Fruit fly (Drosophila melanogaster) whole organism, larva: ENCODE data around the gene Or85a.

Experiments
- noc ChIP-seq: fragments of 200-800 bp; sonication (Bioruptor generic); optimal IDR thresholded peaks from 3 replicates; lab custom pipeline; 2019; ENCODE audit warnings: missing biosample characterization, mild to moderate bottlenecking, missing genetic modification characterization, moderate library complexity

The Or85a gene

DNA sequence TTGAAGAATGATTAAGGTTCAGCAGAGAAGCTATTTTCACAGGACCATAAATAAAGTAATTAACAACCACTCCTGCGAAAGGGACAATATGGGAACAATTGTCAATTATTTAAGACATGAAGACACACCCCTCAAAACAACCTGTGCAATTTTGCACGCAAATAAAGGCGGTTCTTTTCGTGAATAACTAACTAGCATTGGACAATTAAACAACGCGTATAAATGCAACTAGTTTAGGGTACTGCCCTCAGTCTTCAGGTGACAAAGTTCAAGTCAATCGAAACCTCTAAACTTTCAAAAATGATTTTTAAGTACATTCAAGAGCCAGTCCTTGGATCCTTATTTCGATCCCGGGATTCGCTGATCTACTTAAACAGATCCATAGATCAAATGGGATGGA, at the start of gene Or85a:
Or85a (plus strand) TSS at position 301 of the 400 bp plus-strand sequence.
- TF ChIP-seq noc (tag; lab: Kevin White, UChicago): no peak

DNA sequence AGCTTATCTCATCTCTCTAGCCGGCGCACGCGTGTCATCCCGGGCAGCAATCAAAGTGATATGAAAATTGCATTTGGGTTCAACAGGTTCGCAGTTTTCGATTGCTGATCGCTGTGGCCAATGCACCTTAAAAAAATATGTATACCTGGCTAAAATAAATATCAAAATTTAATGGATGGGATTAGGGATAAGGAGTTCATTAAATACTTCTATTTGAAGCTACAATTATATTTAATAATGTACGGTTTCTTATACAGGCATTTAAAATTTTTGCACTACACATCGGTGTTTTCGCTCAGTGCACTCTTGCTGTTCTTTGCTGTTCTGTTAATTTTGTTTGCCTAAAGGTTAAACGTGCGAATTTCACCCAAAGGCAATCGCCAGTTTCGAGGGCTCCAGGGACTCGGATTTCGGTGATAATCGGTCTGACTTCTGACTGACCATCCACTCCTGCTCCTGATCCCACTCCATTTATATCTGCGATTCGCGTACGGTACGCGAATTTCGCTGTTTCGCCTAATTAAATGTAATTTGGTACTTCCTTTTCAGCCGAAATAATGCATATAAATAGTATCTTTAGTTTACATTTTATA, 48.9 kb upstream of the Or85a start:
- no peak for TF ChIP-seq noc (tag; lab: Kevin White, UChicago)

DNA sequence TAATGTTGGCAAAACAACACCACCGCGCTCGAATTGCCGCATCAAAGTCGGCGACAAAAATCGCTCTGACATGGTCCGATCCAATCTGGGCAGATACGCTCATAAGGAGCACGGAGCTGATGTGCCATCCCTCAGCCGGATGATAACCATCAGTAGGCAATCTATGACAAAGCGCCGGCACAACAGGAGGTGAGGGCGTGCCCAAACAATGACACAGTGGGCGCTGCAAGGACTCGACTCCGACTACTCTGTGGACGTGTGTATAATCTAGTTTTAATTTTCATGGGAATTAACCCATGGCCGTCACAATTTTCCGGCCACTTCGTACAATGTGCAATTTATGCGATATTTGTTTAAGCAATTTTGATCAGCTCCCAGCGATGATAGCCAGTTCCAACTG, 46.5 kb upstream of the Or85a start:
- TF ChIP-seq noc (tag; lab: Kevin White, UChicago): no peak

DNA sequence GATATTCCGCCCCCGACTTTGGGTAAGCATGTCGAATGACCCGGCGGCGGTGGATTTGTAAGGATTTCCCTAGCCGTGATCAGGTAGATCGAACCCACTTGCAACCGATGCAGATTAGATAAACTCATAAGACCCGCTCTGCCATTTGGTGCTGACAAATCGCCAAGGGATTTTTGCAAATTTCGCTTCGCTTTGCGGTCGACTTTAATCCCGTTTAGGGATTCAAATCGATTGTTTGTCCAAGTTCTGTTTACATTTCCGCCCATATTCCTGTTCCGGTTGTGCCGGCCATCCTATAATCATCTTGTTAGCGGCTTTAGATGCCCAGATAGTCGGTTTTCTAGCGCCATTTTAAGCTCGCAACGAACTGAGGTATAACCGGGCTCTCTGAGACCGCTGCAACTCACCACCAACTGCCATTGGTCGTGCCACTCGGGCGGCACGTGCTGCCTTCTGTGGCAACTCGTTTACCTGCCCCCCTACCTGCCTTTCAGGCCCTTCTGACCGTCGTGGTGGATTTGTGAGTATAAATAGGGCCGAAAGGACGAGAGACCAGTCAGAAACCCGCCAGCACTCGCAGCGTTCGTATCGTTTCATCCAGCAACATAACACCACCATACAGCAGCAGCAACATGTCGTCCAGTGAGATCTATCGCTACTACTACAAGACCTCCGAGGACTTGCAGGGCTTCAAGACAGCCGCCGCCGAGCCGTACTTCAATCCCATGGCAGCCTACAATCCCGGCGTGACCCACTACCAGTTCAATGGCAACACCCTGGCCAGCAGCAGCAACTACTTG, 43.9 kb upstream of the Or85a start, which contains the start of gene ato:
ato (plus strand) TSS at position 559 of the 800 bp plus-strand sequence.
- no peak for TF ChIP-seq noc (tag; lab: Kevin White, UChicago)

DNA sequence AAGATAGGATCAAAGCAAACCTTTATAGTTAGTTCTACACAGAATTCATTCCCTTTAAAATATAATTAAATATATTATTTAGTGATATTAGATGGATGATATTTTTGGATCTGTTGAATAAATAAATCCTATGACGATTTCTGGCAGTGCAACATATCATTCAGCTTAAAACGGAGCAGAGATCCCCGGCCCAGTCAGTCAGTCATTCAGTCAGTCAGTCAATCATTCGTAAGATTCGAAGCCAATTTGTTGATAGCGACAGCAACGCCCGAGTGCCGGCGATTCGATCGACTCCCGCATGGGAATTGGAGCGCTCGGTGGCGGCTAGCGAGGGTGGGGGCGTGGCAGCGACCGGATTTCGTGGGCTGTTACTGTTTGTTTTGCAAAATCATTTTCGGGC, 41.6 kb upstream of the Or85a start:
- no peak for TF ChIP-seq noc (tag; lab: Kevin White, UChicago)

DNA sequence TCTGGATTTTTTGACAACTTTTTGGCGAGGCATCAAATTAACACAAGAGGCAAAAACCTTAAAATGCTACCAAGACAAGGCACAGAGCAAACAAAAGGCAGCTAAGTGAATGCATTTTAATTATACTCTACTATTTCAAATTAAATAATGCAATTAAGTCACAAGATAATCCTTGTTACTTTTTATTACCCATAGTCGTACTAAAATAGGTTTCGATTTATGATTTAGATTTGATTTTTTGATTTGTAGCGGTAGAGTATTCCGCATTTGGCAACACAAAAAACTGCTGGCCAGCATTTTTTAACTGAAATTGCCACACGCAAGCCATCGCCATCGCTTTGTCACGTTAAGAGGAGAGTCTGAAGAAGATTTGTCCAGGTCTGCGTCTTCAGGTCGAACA, 38.8 kb upstream of the Or85a start:
- TF ChIP-seq noc (tag; lab: Kevin White, UChicago): no peak

DNA sequence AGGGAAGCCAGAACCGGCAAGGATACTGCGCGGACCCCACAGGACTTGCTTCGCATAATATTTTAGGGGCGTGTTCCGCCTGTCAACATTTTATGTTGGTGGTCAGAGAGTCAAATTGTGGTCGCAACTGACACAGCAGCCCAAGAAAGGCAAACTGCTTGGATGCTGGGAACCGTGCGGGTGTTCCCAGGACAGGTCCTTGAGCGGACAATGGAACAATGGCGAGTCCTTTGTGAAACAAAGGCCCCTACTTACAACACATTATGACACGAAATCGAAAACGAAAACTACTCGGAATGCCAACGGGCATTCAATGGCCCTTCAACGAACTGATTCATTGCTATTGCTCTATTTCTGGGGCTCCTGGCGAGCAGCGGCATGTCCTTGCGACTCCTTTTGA, 37.3 kb upstream of the Or85a start:
- no peak for TF ChIP-seq noc (tag; lab: Kevin White, UChicago)

DNA sequence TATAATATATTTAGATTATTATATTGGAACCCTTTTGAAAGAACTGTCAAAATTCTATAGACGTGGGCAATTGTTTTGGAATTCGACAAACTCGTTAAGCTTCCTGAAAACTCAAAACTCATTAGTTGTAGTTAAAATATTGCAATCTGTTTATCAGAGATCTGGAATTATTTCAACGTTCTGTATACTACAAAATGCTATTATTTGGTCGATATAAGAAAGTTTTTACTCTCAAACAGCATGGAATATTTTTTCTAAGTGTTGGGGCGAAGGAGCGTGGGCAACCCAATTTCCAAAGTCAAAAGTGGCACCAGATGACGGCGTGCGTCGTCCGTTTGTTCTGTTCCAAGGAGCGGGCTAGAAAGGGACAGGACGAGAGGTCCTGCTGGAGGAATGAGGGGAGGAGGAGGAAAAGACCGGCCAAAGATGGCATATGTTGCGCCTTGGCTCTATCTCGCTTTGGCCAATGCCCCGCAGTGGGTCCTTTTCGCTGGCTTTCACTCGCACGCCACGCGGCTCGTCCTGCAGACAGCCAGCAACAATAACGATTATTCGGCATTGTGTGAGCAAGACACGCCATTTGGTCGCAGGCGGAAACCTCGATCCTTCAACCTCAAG, 35.7 kb upstream of the Or85a start:
- no peak for TF ChIP-seq noc (tag; lab: Kevin White, UChicago)

DNA sequence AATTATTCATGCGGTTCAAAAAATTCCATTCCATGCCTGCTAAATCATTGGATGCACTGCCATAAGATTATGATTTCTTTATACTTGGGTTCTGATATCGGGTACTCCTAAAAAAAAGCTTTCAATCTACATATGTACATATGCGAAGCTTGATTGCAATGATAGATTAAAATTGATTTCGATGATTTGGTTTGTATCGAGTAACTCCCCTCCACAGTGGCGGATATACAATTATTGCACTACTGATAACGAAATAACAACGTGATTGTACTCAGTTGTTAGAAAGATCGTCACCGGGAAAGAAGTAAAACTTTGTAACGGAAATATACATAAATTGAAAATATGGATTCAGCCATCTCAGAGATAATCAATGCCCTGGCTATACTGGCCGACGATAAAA, 33.9 kb upstream of the Or85a start, which contains the start of gene Nazo:
Nazo (plus strand) TSS at position 180 of the 400 bp plus-strand sequence.
- no peak for TF ChIP-seq noc (tag; lab: Kevin White, UChicago)

DNA sequence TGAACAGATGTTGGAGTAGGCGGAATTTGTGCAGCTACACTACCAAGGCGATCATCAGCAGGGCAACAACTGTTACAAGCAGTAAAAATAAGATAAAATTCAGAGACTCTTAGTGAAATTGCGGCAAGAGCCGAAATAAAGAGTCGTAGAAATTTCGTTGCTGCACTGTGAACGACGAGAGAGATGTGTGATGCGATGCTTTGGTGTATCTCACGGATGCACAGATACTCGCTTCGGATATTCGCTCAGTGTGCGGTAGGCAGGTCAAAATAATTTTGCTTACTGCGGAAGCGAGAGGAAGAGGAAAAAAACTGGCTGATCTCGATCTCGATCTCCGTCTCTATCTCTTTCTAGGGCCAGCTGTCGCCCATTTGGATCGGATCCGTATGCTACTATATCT, 32.8 kb upstream of the Or85a start:
- no peak for TF ChIP-seq noc (tag; lab: Kevin White, UChicago)

DNA sequence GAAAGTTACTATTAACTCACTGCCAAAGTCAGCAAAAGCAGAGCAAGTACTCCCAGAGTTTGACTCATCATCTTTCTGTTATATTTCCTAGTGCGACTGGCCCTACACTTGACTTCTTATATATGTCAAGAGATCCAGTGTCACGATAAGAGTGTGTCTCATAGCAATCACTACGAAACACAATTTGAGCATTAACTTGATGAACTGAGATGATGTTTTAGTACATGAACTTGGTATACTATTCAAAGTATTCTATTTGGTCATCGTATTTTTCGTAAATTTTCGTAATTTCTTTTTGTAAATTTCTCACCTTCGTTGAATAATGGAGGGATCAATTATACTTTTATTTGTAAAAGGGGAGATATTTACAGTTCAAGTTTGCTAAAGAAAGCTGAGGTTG, 31.1 kb upstream of the Or85a start, which contains the start of gene CG11672:
CG11672 (minus strand) TSS at position 101 of the 400 bp plus-strand sequence.
- TF ChIP-seq noc (tag; lab: Kevin White, UChicago): no peak

DNA sequence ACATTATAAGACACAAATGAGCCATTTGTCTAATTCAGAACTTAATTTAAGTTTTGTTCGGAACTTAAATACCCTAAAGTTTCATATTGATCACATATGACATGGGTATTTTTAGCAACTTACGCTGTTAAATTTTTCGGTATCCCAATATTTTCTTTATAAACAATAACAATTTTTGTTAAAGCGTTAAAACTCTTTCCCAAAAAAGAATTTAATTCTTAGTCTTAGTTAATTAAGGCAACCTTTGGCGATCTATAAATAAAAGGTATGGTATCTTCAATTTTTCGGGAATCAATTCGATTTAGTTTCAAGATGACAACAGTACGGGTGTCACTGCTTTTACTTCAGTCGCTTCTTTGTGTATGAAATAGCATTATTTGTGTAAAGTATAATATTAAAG, 30.6 kb upstream of the Or85a start, which contains the start of gene CG31464:
CG31464 (plus strand) TSS at position 301 of the 400 bp plus-strand sequence.
- no peak for TF ChIP-seq noc (tag; lab: Kevin White, UChicago)

DNA sequence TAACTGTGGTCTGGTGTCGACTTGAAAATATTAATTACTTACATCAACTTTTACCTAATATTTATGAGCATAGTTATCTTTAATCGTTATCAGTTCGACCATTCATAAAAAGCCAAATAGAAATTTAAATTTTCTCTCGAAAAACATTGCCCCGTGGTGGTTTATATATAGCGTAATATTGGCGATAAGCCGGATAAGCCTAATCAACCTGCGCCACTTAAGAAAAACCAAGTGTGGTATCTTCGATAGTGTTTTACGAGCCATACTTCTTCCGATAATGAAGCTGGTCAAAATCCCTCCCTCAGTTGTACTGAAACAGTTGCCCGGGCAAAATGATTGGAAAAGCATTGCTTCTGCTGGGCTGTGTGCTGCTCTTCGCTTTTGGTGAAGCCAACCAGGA, 29.5 kb upstream of the Or85a start, which contains the start of gene CG31463:
CG31463 (plus strand) TSS at position 302 of the 400 bp plus-strand sequence.
- TF ChIP-seq noc (tag; lab: Kevin White, UChicago): no peak

DNA sequence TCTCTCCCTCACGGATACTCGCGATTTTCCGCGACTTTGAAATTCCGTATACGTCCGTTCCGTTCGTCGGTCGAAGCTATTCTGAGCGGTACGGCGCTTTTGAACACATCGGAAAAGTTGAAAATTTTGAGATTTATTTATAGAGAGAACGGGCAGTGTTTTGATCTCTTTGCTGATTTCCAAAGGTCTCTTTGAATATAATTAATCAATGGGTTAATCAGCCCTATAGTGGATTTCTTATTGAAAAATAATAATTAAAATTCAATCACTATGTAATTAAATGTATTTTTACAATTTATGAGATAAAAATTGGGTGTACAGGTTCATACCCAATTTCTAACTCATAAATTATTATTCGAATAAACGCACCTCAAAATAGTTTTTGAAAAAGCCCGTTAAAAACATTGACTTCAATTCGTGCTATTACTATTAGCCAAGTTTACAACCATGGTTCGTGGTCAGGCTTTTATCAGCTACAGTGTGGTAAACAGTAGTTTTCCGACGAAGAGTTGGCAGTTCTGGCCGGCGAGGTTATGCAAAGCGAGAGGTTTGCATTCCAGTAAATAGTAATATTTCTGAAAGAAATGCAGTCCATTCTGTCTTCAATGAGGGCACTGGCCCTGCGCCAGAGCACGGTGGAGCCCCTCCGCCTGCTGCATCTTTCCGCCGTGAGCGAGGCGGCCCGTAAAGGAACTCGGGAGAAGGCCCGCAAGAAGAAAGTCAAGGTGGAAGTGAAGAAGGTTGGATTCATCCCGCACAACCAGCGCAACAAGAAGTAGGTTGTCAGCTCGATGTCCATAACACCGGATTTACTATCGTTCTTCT, 20.4 kb upstream of the Or85a start, which contains the start of the genes CG9626 and mRpL1:
CG9626 (minus strand) TSS at position 51 of the 825 bp plus-strand sequence.
mRpL1 (plus strand) TSS at position 513 of the 825 bp plus-strand sequence.
- no peak for TF ChIP-seq noc (tag; lab: Kevin White, UChicago)

DNA sequence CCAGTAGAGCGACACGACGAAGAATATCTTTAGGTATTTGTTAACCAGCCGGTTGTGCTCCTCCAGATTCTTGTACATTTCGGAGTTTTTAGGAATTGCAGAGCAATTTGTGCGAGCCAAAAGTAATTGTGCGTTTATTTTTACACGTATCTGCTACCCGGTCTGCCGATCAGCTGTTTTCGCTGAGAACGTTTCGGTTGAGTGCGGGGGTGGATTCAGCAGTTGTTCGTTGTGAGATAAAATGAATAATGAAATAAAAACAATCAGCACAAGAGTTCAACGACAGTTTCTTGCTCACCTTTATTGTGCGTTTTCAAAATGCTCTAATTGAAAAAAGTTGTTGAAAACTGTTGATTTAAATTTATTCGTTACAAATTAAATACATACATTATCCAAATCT, 17.7 kb upstream of the Or85a start, which contains the start of gene nac:
nac (minus strand) TSS at position 176 of the 400 bp plus-strand sequence.
- no peak for TF ChIP-seq noc (tag; lab: Kevin White, UChicago)
